Worm (Caenorhabditis elegans) whole organism, mixed stage, embryonic: ENCODE data around the gene Y105C5B.19.
A peak's percentile ranks its signal among the peaks of the same experiment; 100 is the strongest.

Experiments used
- M03D4.4 ChIP-seq: sonication (generic microtip); optimal IDR thresholded peaks from 2 replicates; lab custom pipeline; 2017; ENCODE audit warnings: mild to moderate bottlenecking, missing genetic modification characterization, missing compliant biosample characterization
- bed-3 ChIP-seq: fragments of 200-800 bp; sonication (Bioruptor generic); optimal IDR thresholded peaks from 3 replicates; lab custom pipeline; 2018; ENCODE audit warnings: mild to moderate bottlenecking, missing genetic modification characterization, moderate library complexity, missing compliant biosample characterization
- ceh-39 ChIP-seq: fragments of 150-350 bp; optimal IDR thresholded peaks from 2 replicates; lab custom pipeline; 2014; ENCODE audit warnings: missing biosample characterization, missing genetic modification characterization
- ceh-43 ChIP-seq: fragments of 200-800 bp; sonication (Bioruptor generic); optimal IDR thresholded peaks from 2 replicates; lab custom pipeline; 2018; ENCODE audit warnings: mild to moderate bottlenecking, missing genetic modification characterization, moderate library complexity, missing compliant biosample characterization
- ces-1 ChIP-seq: fragments of 150-350 bp; optimal IDR thresholded peaks from 2 replicates; lab custom pipeline; 2014; ENCODE audit warnings: missing biosample characterization, missing genetic modification reagents, missing genetic modification characterization
- cnd-1 ChIP-seq: fragments of 200-800 bp; sonication (Bioruptor generic); optimal IDR thresholded peaks from 2 replicates; lab custom pipeline; 2018; ENCODE audit warnings: mild to moderate bottlenecking, missing genetic modification characterization, missing compliant biosample characterization
- drap-1 ChIP-seq: fragments of 200-800 bp; sonication (Bioruptor generic); optimal IDR thresholded peaks from 3 replicates; lab custom pipeline; 2018; ENCODE audit warnings: mild to moderate bottlenecking, missing genetic modification characterization, missing compliant biosample characterization
- elt-1 ChIP-seq: sonication (generic microtip); optimal IDR thresholded peaks from 2 replicates; lab custom pipeline; 2017; ENCODE audit warnings: missing genetic modification characterization, mild to moderate bottlenecking, missing compliant biosample characterization, antibody characterized with exemption, moderate library complexity, borderline replicate concordance; ENCODE audit not compliant: insufficient read depth
- elt-3 ChIP-seq: fragments of 150-350 bp; optimal IDR thresholded peaks from 2 replicates; lab custom pipeline; 2014; ENCODE audit warnings: missing biosample characterization, missing genetic modification characterization
- flh-1 ChIP-seq: fragments of 200-800 bp; sonication (Bioruptor generic); optimal IDR thresholded peaks from 2 replicates; lab custom pipeline; 2018; ENCODE audit warnings: mild to moderate bottlenecking, missing genetic modification characterization, moderate library complexity, missing compliant biosample characterization
- ham-2 ChIP-seq: fragments of 200-800 bp; sonication (Bioruptor generic); optimal IDR thresholded peaks from 2 replicates; lab custom pipeline; 2018; ENCODE audit warnings: mild to moderate bottlenecking, missing genetic modification characterization, missing compliant biosample characterization
- hlh-1 ChIP-seq: fragments of 150-350 bp; optimal IDR thresholded peaks from 2 replicates; lab custom pipeline; 2014; ENCODE audit warnings: missing biosample characterization, missing genetic modification reagents, missing genetic modification characterization
- lsy-2 ChIP-seq: fragments of 150-350 bp; optimal IDR thresholded peaks from 2 replicates; lab custom pipeline; 2014; ENCODE audit warnings: missing biosample characterization, missing genetic modification characterization
- mab-5 ChIP-seq: fragments of 150-350 bp; optimal IDR thresholded peaks from 2 replicates; lab custom pipeline; 2014; ENCODE audit warnings: missing biosample characterization, missing genetic modification characterization
- mep-1 ChIP-seq: fragments of 150-350 bp; optimal IDR thresholded peaks from 2 replicates; lab custom pipeline; 2017; ENCODE audit warnings: missing biosample characterization, missing genetic modification reagents, missing genetic modification characterization, inconsistent platforms
- mls-2 ChIP-seq: sonication (generic microtip); optimal IDR thresholded peaks from 2 replicates; lab custom pipeline; 2016; ENCODE audit warnings: mild to moderate bottlenecking, missing genetic modification characterization, moderate library complexity, missing compliant biosample characterization
- nhr-12 ChIP-seq: fragments of 150-350 bp; optimal IDR thresholded peaks from 2 replicates; lab custom pipeline; 2014; ENCODE audit warnings: missing biosample characterization, missing genetic modification characterization
- nhr-2 ChIP-seq: fragments of 150-350 bp; optimal IDR thresholded peaks from 2 replicates; lab custom pipeline; 2014; ENCODE audit warnings: missing biosample characterization, missing genetic modification characterization
- nhr-237 ChIP-seq: fragments of 150-350 bp; optimal IDR thresholded peaks from 2 replicates; lab custom pipeline; 2014; ENCODE audit warnings: missing biosample characterization, missing genetic modification characterization
- nhr-28 ChIP-seq: fragments of 150-350 bp; optimal IDR thresholded peaks from 2 replicates; lab custom pipeline; 2014; ENCODE audit warnings: missing biosample characterization, missing genetic modification characterization
- nhr-76 ChIP-seq: sonication (generic microtip); optimal IDR thresholded peaks from 2 replicates; lab custom pipeline; 2017; ENCODE audit warnings: missing biosample characterization, missing genetic modification characterization
- pha-4 ChIP-seq: fragments of 150-350 bp; optimal IDR thresholded peaks from 2 replicates; lab custom pipeline; 2018; ENCODE audit warnings: missing biosample characterization, missing genetic modification reagents, missing genetic modification characterization
- sem-2 ChIP-seq: fragments of 200-800 bp; sonication (Bioruptor generic); optimal IDR thresholded peaks from 2 replicates; lab custom pipeline; 2018; ENCODE audit warnings: mild to moderate bottlenecking, missing genetic modification characterization, missing compliant biosample characterization
- snpc-4 ChIP-seq: fragments of 150-350 bp; optimal IDR thresholded peaks from 2 replicates; lab custom pipeline; 2014; ENCODE audit warnings: missing biosample characterization, missing genetic modification characterization
- sptf-1 ChIP-seq: sonication (generic microtip); optimal IDR thresholded peaks from 2 replicates; lab custom pipeline; 2017; ENCODE audit warnings: mild to moderate bottlenecking, missing genetic modification characterization, moderate library complexity, missing compliant biosample characterization
- tbx-8 ChIP-seq: fragments of 200-800 bp; sonication (Bioruptor generic); optimal IDR thresholded peaks from 2 replicates; lab custom pipeline; 2018; ENCODE audit warnings: mild to moderate bottlenecking, missing genetic modification characterization, moderate library complexity, missing compliant biosample characterization
- unc-120 ChIP-seq: sonication (generic microtip); optimal IDR thresholded peaks from 2 replicates; lab custom pipeline; 2017; ENCODE audit warnings: missing genetic modification characterization, missing compliant biosample characterization; ENCODE audit not compliant: poor library complexity, severe bottlenecking
- unc-62 ChIP-seq: fragments of 150-350 bp; optimal IDR thresholded peaks from 2 replicates; lab custom pipeline; 2014; ENCODE audit warnings: missing biosample characterization, missing genetic modification reagents, missing genetic modification characterization
- ztf-11 ChIP-seq: fragments of 150-350 bp; optimal IDR thresholded peaks from 2 replicates; lab custom pipeline; 2014; ENCODE audit warnings: missing biosample characterization, missing genetic modification characterization

The Y105C5B.19 gene

DNA sequence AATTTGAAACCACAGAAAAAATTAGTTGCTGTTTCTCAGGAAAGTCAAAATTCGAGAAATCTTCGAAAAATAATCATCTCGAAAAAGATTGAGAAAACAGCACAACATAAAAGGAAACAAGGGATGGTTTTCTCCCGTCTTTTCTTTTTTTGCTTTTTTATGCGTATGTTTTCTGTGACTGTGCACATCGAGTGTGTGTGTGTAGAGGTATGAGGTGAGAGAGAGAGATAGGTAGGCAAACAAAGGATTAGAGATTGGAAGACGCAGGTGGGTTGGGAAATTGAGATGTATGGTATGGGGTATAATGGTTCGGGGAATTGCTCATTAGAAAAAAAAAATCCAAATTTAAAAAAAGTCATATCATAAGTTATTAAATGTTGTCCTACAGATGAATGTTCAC is 38.7 kb upstream of the Y105C5B.19 start:
- no peak for TF ChIP-seq ztf-11 (tag; lab: Kevin White, UChicago)
- peak; percentile 35 for TF ChIP-seq nhr-2

DNA sequence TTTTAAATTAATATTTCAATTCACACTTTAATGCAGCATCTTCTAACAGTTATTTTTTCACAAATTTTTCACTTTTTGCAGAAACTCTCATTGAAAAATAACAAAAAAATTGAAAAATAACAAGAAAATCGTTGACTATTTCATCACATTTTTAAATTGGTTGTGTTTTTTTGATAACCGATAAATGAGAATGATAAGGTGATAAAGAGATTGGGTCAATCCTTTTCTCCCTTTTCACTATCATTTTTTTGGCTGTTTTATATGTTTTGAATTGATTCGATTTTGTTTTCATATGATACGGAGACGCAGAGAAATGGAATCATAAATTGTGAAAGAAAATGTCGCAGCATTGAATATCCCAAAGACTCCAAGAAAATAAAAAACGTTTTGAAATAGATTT is 32.0 kb upstream of the Y105C5B.19 start:
- TF ChIP-seq elt-1 (tag; lab: Kevin White, UChicago) (no peak), sem-2 (GFP tag; lab: Kevin White, UChicago) (no peak), M03D4.4 (tag; lab: Kevin White, UChicago) (no peak), pha-4 (tag; lab: Kevin White, UChicago) (no peak), unc-62 (GFP tag; lab: Kevin White, UChicago) (no peak), mls-2 (tag; lab: Kevin White, UChicago) (no peak)

DNA sequence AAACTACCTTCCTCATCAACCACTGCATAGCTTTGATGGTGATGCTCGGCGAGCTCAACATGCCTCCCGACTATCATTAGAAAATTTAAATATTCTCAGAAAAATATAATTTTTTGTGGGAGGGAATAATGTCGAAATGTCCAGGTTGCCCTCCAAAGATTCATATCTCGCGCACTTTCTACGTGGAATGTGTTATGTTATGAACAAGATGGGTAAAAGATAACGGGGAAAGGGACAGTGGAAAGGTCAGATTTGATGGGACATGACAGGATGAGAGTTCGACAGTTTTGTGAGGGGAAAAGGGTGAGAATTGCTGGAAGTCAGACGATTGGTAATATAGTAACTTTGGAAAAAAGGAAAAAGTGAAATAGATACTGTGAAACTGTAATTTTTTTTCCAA is 22.5 kb upstream of the Y105C5B.19 start:
- TF ChIP-seq unc-62 (GFP tag; lab: Kevin White, UChicago) (peak; percentile 49), elt-3 (tag; lab: Kevin White, UChicago) (no peak), mls-2 (tag; lab: Kevin White, UChicago) (no peak), elt-1 (tag; lab: Kevin White, UChicago) (peak; percentile 55), flh-1 (no peak), drap-1 (GFP tag; lab: Kevin White, UChicago) (no peak), bed-3 (no peak), nhr-2 (peak; percentile 84), ham-2 (GFP tag; lab: Kevin White, UChicago) (no peak), nhr-28 (tag; lab: Kevin White, UChicago) (no peak), ces-1 (GFP tag; lab: Kevin White, UChicago) (no peak), sem-2 (GFP tag; lab: Kevin White, UChicago) (no peak), unc-120 (tag; lab: Kevin White, UChicago) (no peak)

DNA sequence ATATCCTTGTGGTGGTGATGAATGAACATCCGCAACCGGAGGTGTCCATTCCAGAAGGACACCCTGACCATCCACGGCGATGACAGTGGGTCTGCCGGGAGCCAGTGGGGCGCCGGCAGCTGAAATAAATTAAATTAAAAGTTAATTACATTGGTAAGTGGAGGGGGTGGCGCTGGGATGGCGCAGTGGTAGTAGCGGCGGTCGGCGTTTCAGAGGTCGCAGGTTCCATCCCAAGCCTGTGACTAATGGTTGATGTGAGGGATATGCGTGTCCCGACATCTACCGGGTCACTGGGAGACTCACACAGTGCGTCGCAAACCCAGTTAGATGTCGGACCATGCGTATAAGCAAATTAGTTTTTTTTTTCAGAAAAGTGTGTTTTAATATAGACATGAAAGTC is 21.7 kb upstream of the Y105C5B.19 start:
- TF ChIP-seq sptf-1 (tag; lab: Kevin White, UChicago) (peak; percentile 11), nhr-237 (no peak)

DNA sequence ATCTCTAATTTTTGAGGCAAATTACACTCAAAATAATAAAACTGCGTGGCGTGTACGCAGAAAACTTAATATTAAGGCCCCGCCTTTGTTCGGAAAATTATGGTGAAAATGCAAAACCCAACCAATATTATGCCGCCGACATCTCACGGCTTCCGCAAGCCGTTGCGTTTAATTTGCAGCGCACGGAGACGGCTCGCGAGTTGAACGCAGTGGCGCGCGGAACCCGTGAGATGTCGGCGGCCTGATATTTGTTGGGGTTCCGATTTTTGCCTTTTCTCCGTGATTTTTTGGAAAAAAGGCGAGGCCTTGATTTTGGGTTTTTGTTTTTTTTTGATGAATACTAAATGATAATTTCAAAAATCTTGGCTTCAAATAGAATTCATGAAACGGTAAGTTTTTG is 17.3 kb upstream of the Y105C5B.19 start:
- TF ChIP-seq ceh-43 (GFP tag; lab: Kevin White, UChicago) (no peak), nhr-28 (tag; lab: Kevin White, UChicago) (no peak), nhr-2 (no peak), ces-1 (GFP tag; lab: Kevin White, UChicago) (no peak), lsy-2 (no peak), M03D4.4 (tag; lab: Kevin White, UChicago) (no peak), flh-1 (no peak), mls-2 (tag; lab: Kevin White, UChicago) (no peak), mab-5 (tag; lab: Kevin White, UChicago) (no peak), ham-2 (GFP tag; lab: Kevin White, UChicago) (no peak), snpc-4 (tag; lab: Kevin White, UChicago) (no peak), sptf-1 (tag; lab: Kevin White, UChicago) (no peak), bed-3 (no peak), nhr-237 (no peak), drap-1 (GFP tag; lab: Kevin White, UChicago) (no peak), ceh-39 (tag; lab: Kevin White, UChicago) (no peak), tbx-8 (no peak), pha-4 (tag; lab: Kevin White, UChicago) (no peak)

DNA sequence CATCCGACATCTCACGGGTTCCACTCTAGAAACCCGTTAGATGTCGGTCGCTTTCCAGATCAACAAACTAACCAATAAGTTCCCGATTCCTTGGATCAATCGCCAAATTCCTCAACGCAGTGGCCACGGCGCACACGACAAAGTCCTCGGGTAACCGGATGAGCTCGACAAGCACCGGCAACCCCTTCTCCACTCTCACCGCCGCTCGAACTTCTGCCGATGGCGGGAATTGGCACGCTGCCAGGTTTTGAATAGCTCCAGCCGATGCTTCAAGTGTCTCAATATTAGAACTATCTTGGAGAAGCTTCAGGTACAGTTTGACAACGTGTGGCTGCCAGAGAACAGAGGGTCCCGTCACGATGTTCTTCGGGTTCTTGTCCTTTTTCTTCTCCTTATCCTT is 15.9 kb upstream of the Y105C5B.19 start:
- TF ChIP-seq lsy-2: no peak
- TF ChIP-seq mab-5 (tag; lab: Kevin White, UChicago): no peak
- no peak for TF ChIP-seq elt-1 (tag; lab: Kevin White, UChicago)
- TF ChIP-seq flh-1: no peak
- TF ChIP-seq nhr-76 (tag; lab: Kevin White, UChicago): no peak
- TF ChIP-seq cnd-1 (tag; lab: Kevin White, UChicago): no peak
- no peak for TF ChIP-seq sptf-1 (tag; lab: Kevin White, UChicago)
- TF ChIP-seq mep-1 (tag; lab: Kevin White, UChicago): no peak
- no peak for TF ChIP-seq nhr-12 (tag; lab: Kevin White, UChicago)
- no peak for TF ChIP-seq hlh-1
- no peak for TF ChIP-seq nhr-28 (tag; lab: Kevin White, UChicago)
- no peak for TF ChIP-seq elt-3 (tag; lab: Kevin White, UChicago)
- TF ChIP-seq tbx-8: no peak
- TF ChIP-seq bed-3: no peak
- no peak for TF ChIP-seq ceh-39 (tag; lab: Kevin White, UChicago)
- no peak for TF ChIP-seq pha-4 (tag; lab: Kevin White, UChicago)
- TF ChIP-seq drap-1 (GFP tag; lab: Kevin White, UChicago): no peak
- no peak for TF ChIP-seq ztf-11 (tag; lab: Kevin White, UChicago)
- TF ChIP-seq mls-2 (tag; lab: Kevin White, UChicago): no peak
